Fruit fly (Drosophila melanogaster) whole organism: ENCODE data around the gene CG42724.

Experiments used
- CG8478 ChIP-seq: fragments of >200 bp; optimal IDR thresholded peaks from 2 replicates; lab custom pipeline; 2018; ENCODE audit warnings: inconsistent platforms
- Dll ChIP-seq: fragments of >200 bp; optimal IDR thresholded peaks from 2 replicates; lab custom pipeline; 2017
- EcR ChIP-seq, 2 experiments: fragments of >200 bp; optimal IDR thresholded peaks; 2 replicates each; lab custom pipeline; 2017; ENCODE audit warnings: missing biosample characterization in 2 of 2, missing genetic modification characterization in 2 of 2, missing genetic modification reagents in 2 of 2
- pan ChIP-seq: fragments of >200 bp; optimal IDR thresholded peaks from 2 replicates; lab custom pipeline; 2017
- psq ChIP-seq: fragments of >200 bp; optimal IDR thresholded peaks from 2 replicates; lab custom pipeline; 2017
- usp ChIP-seq: fragments of >200 bp; optimal IDR thresholded peaks from 2 replicates; lab custom pipeline; 2017; ENCODE audit warnings: missing biosample characterization, missing genetic modification characterization, mixed read lengths

Gene CG42724

dm6 chr3R:6395572-6396295, 27.6 kb upstream of the CG42724 start:
- TF ChIP-seq psq: no peak
- peak in 1 of 2 experiments; percentile 41 for TF ChIP-seq EcR (GFP tag; optimal IDR thresholded peaks at IDR 0.05; lab: Kevin White, UChicago)

dm6 chr3R:6394247-6394522, 26.1 kb upstream of the CG42724 start:
- TF ChIP-seq psq (no peak), pan (no peak)

- no peak for TF ChIP-seq psq
- TF ChIP-seq usp: no peak
Measured at dm6 chr3R:6393515-6394246, 25.6 kb upstream of the CG42724 start.

dm6 chr3R:6388414-6388830, 20.3 kb upstream of the CG42724 start:
- no peak for TF ChIP-seq usp
- no peak for TF ChIP-seq pan
- TF ChIP-seq CG8478: no peak
- no peak for TF ChIP-seq EcR (GFP tag; optimal IDR thresholded peaks at IDR 0.05; lab: Kevin White, UChicago)
- no peak for TF ChIP-seq psq
- TF ChIP-seq Dll: no peak

dm6 chr3R:6383466-6383769, 15.3 kb upstream of the CG42724 start:
- TF ChIP-seq CG8478: no peak
- TF ChIP-seq psq: no peak

- TF ChIP-seq EcR (GFP tag; optimal IDR thresholded peaks at IDR 0.05; lab: Kevin White, UChicago): no peak
- peak; percentile 50 for TF ChIP-seq CG8478
Measured at dm6 chr3R:6382733-6383465, 14.8 kb upstream of the CG42724 start, which contains the start of gene gzl. TSS of gene gzl (plus strand) at chr3R:6382914.

dm6 chr3R:6381784-6382183, 13.7 kb upstream of the CG42724 start:
- TF ChIP-seq EcR (GFP tag; optimal IDR thresholded peaks at IDR 0.05; lab: Kevin White, UChicago) (no peak), Dll (no peak)

dm6 chr3R:6380129-6380528, 12.0 kb upstream of the CG42724 start, which contains the start of the genes CG1024 and TfIIFalpha:
TSS of gene CG1024 (minus strand) at chr3R:6380328.
TSS of gene TfIIFalpha (plus strand) at chr3R:6380467.
- TF ChIP-seq CG8478 (no peak), EcR (GFP tag; optimal IDR thresholded peaks at IDR 0.05; lab: Kevin White, UChicago) (no peak), psq (no peak)

- TF ChIP-seq pan (no peak), psq (no peak), Dll (no peak), EcR (GFP tag; optimal IDR thresholded peaks at IDR 0.05; lab: Kevin White, UChicago) (no peak), CG8478 (no peak), usp (no peak)
Measured at dm6 chr3R:6377497-6377896, 9.4 kb upstream of the CG42724 start, which contains the start of gene CG42537. TSS of gene CG42537 (plus strand) at chr3R:6377797.

dm6 chr3R:6375944-6376343, 7.9 kb upstream of the CG42724 start, which contains the start of gene CRAT:
TSS of gene CRAT (minus strand) at chr3R:6376044.
- no peak for TF ChIP-seq usp
- TF ChIP-seq CG8478: no peak
- no peak for TF ChIP-seq Dll
- TF ChIP-seq psq: no peak
- TF ChIP-seq EcR (GFP tag; optimal IDR thresholded peaks at IDR 0.05; lab: Kevin White, UChicago): no peak
- no peak for TF ChIP-seq pan

dm6 chr3R:6374307-6374574, 6.2 kb upstream of the CG42724 start, which contains the start of gene CG42564:
TSS of gene CG42564 (plus strand) at chr3R:6374475.
- TF ChIP-seq usp (no peak), Dll (no peak), psq (no peak), pan (no peak), CG8478 (no peak), EcR (GFP tag; optimal IDR thresholded peaks at IDR 0.05; lab: Kevin White, UChicago) (no peak)

dm6 chr3R:6373512-6374306, 5.6 kb upstream of the CG42724 start:
- TF ChIP-seq pan (no peak), EcR (GFP tag; optimal IDR thresholded peaks at IDR 0.05; lab: Kevin White, UChicago) (no peak), CG8478 (no peak), psq (no peak), Dll (no peak), usp (no peak)

- TF ChIP-seq psq (no peak), Dll (no peak), pan (no peak), CG8478 (no peak), usp (no peak), EcR (GFP tag; optimal IDR thresholded peaks at IDR 0.05; lab: Kevin White, UChicago) (no peak)
Measured at dm6 chr3R:6368550-6369238, 606 bp upstream of the CG42724 start, which contains the start of gene CG10286. TSS of gene CG10286 (plus strand) at chr3R:6368965.
